Worm (Caenorhabditis elegans): ENCODE measurements around the gene math-21.
"Not testable (repeated sequence)": the region's sequence is repeated elsewhere in the genome, so short reads cannot be mapped to it uniquely, and the experiment has no call there.

Gene math-21

ce11 chrII:1993738-1994137 is at the start of gene math-21:
math-21 (plus strand) TSS chrII:1994038.
- no peak for TF ChIP-seq lin-39 (tag; optimal IDR thresholded peaks at IDR 0.05)
- no peak for TF ChIP-seq nhr-43 (tag; optimal IDR thresholded peaks at IDR 0.05; ENCODE audit: poor library complexity, severe bottlenecking)
- TF ChIP-seq hmg-11 (tag; optimal IDR thresholded peaks at IDR 0.05), result no peak
- TF ChIP-seq aly-2 (tag; optimal IDR thresholded peaks at IDR 0.05), result no peak
- TF ChIP-seq tbx-2 (tag; optimal IDR thresholded peaks at IDR 0.05), result no peak
- no peak for TF ChIP-seq nhr-11 (tag; optimal IDR thresholded peaks at IDR 0.05)
- no peak for TF ChIP-seq daf-12 (tag; optimal IDR thresholded peaks at IDR 0.05)
- no peak for TF ChIP-seq nhr-25 (tag; optimal IDR thresholded peaks at IDR 0.05)
- no peak for TF ChIP-seq R02D3.7 (tag; optimal IDR thresholded peaks at IDR 0.05)
- no peak for TF ChIP-seq skn-1 (tag; optimal IDR thresholded peaks at IDR 0.05)
- TF ChIP-seq mml-1 (tag; optimal IDR thresholded peaks at IDR 0.05), result no peak
- TF ChIP-seq ceh-9 (tag; optimal IDR thresholded peaks at IDR 0.05), result no peak

DNA sequence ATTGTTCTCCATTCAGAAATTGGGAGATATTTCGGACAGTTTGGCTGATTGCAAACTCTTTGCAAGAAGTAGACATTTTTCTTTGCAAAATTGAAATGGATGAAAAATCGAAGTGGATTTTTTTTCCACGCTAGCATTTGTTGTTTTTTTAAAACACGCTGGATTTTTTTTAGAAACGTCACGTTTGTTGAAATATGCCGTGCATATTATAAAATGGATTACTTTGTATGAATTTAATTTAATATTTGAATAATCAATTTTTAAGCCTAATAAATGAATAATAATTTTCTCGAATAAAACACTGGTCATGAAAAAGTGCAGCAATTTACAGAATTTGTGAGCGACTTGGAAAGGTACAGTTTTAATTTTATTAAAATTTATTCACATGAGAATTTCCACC is 48.7 kb upstream of the math-21 start, which contains the start of gene ZK250.14:
Gene ZK250.14, minus strand, starts transcription at position 101 of the 400 bp plus-strand sequence.
- TF ChIP-seq skn-1 (tag; optimal IDR thresholded peaks at IDR 0.05) (no peak), nhr-43 (tag; optimal IDR thresholded peaks at IDR 0.05; ENCODE audit: poor library complexity, severe bottlenecking) (no peak), nhr-25 (tag; optimal IDR thresholded peaks at IDR 0.05) (no peak), nfya-1 (tag; optimal IDR thresholded peaks at IDR 0.05; ENCODE audit: insufficient read depth) (no peak), ceh-28 (tag; optimal IDR thresholded peaks at IDR 0.05) (no peak), mml-1 (tag; optimal IDR thresholded peaks at IDR 0.05) (no peak), zag-1 (tag; optimal IDR thresholded peaks at IDR 0.05) (no peak), fkh-2 (tag; optimal IDR thresholded peaks at IDR 0.05) (no peak), nhr-12 (tag; optimal IDR thresholded peaks at IDR 0.05) (no peak)

DNA sequence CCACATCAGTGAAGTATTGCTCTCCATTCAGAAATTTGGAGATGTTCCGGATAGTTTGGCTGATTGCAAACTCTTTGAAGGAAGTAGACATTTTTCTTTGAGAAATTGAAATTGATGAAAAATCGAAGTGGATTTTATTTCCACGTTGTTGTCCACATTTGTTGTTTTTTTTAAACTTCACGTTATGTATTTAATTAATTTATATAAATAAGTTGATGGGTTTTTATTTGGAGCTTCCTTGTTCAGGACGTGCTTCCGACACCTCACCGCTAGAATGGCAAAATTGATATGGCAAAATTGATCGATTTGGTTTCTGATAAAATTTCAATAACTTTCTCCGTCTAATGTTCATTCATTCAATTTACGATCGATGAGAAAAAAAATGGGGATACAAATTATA is 47.4 kb upstream of the math-21 start, which contains the start of gene math-48:
Gene math-48, minus strand, starts transcription at position 101 of the 400 bp plus-strand sequence.
- TF ChIP-seq skn-1 (tag; optimal IDR thresholded peaks at IDR 0.05) (no peak), pha-4 (tag; optimal IDR thresholded peaks at IDR 0.05) (no peak), ceh-9 (tag; optimal IDR thresholded peaks at IDR 0.05) (no peak), aly-2 (tag; optimal IDR thresholded peaks at IDR 0.05) (no peak), ceh-28 (tag; optimal IDR thresholded peaks at IDR 0.05) (no peak), pqm-1 (tag; optimal IDR thresholded peaks at IDR 0.05) (no peak), nhr-77 (tag; optimal IDR thresholded peaks at IDR 0.05) (no peak), snpc-4 (tag; optimal IDR thresholded peaks at IDR 0.05) (no peak), egl-5 (tag; optimal IDR thresholded peaks at IDR 0.05) (no peak)

DNA sequence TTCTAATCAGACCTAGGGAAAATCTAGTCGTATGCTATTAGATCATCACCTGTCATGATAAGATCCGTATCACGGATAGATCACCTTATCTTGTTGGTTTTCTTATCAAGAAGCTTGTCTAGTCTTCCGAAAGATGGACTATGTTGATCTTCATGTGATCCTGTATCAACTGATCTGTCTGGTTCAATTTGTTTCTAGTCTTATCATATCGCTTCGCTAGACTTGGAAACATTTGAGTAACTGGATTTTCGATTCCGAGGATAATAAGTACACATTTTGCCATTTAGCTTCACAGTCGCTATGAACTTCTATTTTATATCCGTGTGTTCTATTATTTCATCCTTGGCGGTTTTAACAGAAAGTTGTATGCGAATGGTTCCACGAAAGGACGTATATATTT is 45.4 kb upstream of the math-21 start, which contains the start of gene ZK250.2:
Gene ZK250.2, plus strand, starts transcription at position 301 of the 400 bp plus-strand sequence.
- TF ChIP-seq nhr-237 (tag; optimal IDR thresholded peaks at IDR 0.05); zag-1 (tag; optimal IDR thresholded peaks at IDR 0.05); sea-2 (GFP tag; optimal IDR thresholded peaks at IDR 0.05): not testable (repeated sequence)

DNA sequence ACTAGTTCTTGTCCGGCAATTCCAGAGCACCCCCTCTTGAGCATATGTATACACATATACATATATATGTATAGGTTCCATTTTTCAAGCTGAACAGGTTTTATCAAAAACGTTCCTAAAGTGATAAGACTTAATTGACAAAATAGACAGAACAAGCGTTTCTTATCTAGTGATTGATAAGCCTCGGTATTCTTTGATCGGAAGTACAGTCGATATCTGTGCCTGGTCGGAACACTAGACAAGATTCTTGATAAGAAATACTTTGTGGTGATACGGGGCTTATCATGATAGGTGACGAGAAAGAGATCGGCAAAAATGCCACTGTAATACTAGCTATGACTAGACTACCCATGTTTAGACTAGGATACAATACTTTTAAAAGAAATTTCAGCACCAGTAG is 44.7 kb upstream of the math-21 start:
- TF ChIP-seq ceh-16 (tag; optimal IDR thresholded peaks at IDR 0.05) (no peak), lin-39 (tag; optimal IDR thresholded peaks at IDR 0.05) (no peak), elt-2 (tag; optimal IDR thresholded peaks at IDR 0.05) (peak; percentile 99), nfya-1 (tag; optimal IDR thresholded peaks at IDR 0.05; ENCODE audit: insufficient read depth) (no peak), mdl-1 (tag; optimal IDR thresholded peaks at IDR 0.05) (no peak), elt-1 (tag; optimal IDR thresholded peaks at IDR 0.05) (no peak), aly-2 (tag; optimal IDR thresholded peaks at IDR 0.05) (no peak), elt-3 (tag; optimal IDR thresholded peaks at IDR 0.05) (peak in 1 of 3 experiments; percentile 28), jun-1 (tag; optimal IDR thresholded peaks at IDR 0.05) (peak; percentile 68), fkh-10 (GFP tag; optimal IDR thresholded peaks at IDR 0.05) (no peak), pqm-1 (tag; optimal IDR thresholded peaks at IDR 0.05) (peak; percentile 81), ztf-11 (tag; optimal IDR thresholded peaks at IDR 0.05) (no peak), nhr-67 (tag; optimal IDR thresholded peaks at IDR 0.05) (no peak)
